Worm (Caenorhabditis elegans): Measurements from ENCODE around the gene T19H5.6.

The T19H5.6 gene

ce11 chrII:9421969-9422368, 48.1 kb downstream of the T19H5.6 start, which contains the start of gene M176.11:
M176.11 (plus strand) TSS chrII:9422269.
- TF ChIP-seq madf-6 (GFP tag; IDR thresholded peaks at IDR 0.05) (no peak), T07F8.4 (tag; optimal IDR thresholded peaks at IDR 0.05) (no peak), F33H1.4 (GFP tag; IDR thresholded peaks at IDR 0.05) (no peak), Y53F4B.3 (GFP tag; IDR thresholded peaks at IDR 0.05) (no peak), xnd-1 (tag; optimal IDR thresholded peaks at IDR 0.05) (no peak), bed-1 (GFP tag; IDR thresholded peaks at IDR 0.05) (no peak), ztf-3 (GFP tag; optimal IDR thresholded peaks at IDR 0.05) (no peak), mcd-1 (GFP tag; IDR thresholded peaks at IDR 0.05) (no peak), F37B4.10 (GFP tag; IDR thresholded peaks at IDR 0.05) (no peak), aptf-2 (GFP tag; conservative IDR thresholded peaks at IDR 0.05) (no peak), dox-1 (GFP tag; IDR thresholded peaks at IDR 0.05) (no peak), ztf-26 (tag; optimal IDR thresholded peaks at IDR 0.05) (no peak), repo-1 (tag; optimal IDR thresholded peaks at IDR 0.05) (no peak), nhr-120 (GFP tag; IDR thresholded peaks at IDR 0.05) (no peak), Y79H2A.3 (GFP tag; conservative IDR thresholded peaks at IDR 0.05) (no peak), rcor-1 (GFP tag; IDR thresholded peaks at IDR 0.05) (no peak)

Measured in whole organism, young adult.